Worm (Caenorhabditis elegans): ENCODE data around the gene srab-25.

srab-25 gene

DNA sequence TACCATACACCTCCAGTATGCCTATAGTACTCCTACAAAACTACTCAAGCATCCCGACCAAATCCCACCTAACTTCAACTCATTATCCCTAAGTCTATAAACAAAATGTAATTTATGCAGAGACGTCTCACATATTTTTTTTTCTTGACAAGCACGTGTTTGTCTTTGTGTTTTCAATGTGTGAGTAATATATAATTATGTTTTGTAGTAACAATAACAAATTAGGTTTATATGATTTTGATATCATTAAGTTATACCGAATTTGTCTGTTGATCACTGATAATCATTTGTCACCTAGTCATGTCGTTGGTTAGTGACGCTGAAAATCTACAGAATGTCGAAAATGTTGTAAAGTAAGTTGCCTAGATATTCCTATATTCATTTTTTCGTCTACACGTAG, 21.0 kb downstream of the srab-25 start, which contains the start of gene srw-102:
Gene srw-102, plus strand, starts transcription at position 301 of the 400 bp plus-strand sequence.
- TF ChIP-seq B0336.3 (GFP tag; IDR thresholded peaks at IDR 0.05), result no peak
- no peak for TF ChIP-seq madf-10 (tag; optimal IDR thresholded peaks at IDR 0.05)
- no peak for TF ChIP-seq unc-62 (GFP tag; optimal IDR thresholded peaks at IDR 0.05)
- no peak for TF ChIP-seq ceh-79 (tag; optimal IDR thresholded peaks at IDR 0.05)
- no peak for TF ChIP-seq cebp-1 (GFP tag; IDR thresholded peaks at IDR 0.05)
- no peak for TF ChIP-seq cebp-1 (tag; optimal IDR thresholded peaks at IDR 0.05)
- TF ChIP-seq pha-4 (tag; optimal IDR thresholded peaks at IDR 0.05), result no peak
- no peak for TF ChIP-seq lir-1 (GFP tag; conservative IDR thresholded peaks at IDR 0.05)
- TF ChIP-seq F23B12.7 (tag; optimal IDR thresholded peaks at IDR 0.05; ENCODE audit: insufficient read depth), result no peak
- no peak for TF ChIP-seq attf-5 (GFP tag; optimal IDR thresholded peaks at IDR 0.05)
- no peak for TF ChIP-seq ceh-100 (GFP tag; IDR thresholded peaks at IDR 0.05)
- no peak for TF ChIP-seq D2030.7 (GFP tag; IDR thresholded peaks at IDR 0.05)
- TF ChIP-seq B0019.2 (GFP tag; conservative IDR thresholded peaks at IDR 0.05), result no peak
- TF ChIP-seq sdz-38 (tag; optimal IDR thresholded peaks at IDR 0.05), result no peak

- TF ChIP-seq nfya-2 (GFP tag; IDR thresholded peaks at IDR 0.05) (no peak), nfya-1 (tag; optimal IDR thresholded peaks at IDR 0.05; ENCODE audit: borderline replicate concordance, insufficient read depth) (no peak), dpff-1 (tag; optimal IDR thresholded peaks at IDR 0.05) (no peak)
These were observed 22.7 kb downstream of the srab-25 start for ce11 chrV:1718232-1718631.

- TF ChIP-seq zim-3 (tag; optimal IDR thresholded peaks at IDR 0.05) (no peak), lin-26 (GFP tag; IDR thresholded peaks at IDR 0.05) (no peak), F10E7.11 (tag; optimal IDR thresholded peaks at IDR 0.05) (no peak), snpc-1.1 (tag; optimal IDR thresholded peaks at IDR 0.05; ENCODE audit: insufficient read depth) (no peak), mxl-1 (tag; optimal IDR thresholded peaks at IDR 0.05) (no peak), sptf-2 (GFP tag; optimal IDR thresholded peaks at IDR 0.05) (no peak), lin-40 (tag; optimal IDR thresholded peaks at IDR 0.05) (no peak), ztf-6 (GFP tag; IDR thresholded peaks at IDR 0.05) (no peak), cebp-1 (GFP tag; IDR thresholded peaks at IDR 0.05) (no peak), cebp-1 (tag; optimal IDR thresholded peaks at IDR 0.05) (no peak), ztf-22 (GFP tag; optimal IDR thresholded peaks at IDR 0.05) (no peak)
These were observed 24.1 kb downstream of the srab-25 start, which contains the start of gene srw-103 for ce11 chrV:1716892-1717291. Gene srw-103, plus strand, starts transcription at chrV:1717192.

ce11 chrV:1713761-1714160, 27.2 kb downstream of the srab-25 start:
- TF ChIP-seq Y95B8A.8 (GFP tag; IDR thresholded peaks at IDR 0.05) (peak; percentile 75), K11D2.4 (GFP tag; IDR thresholded peaks at IDR 0.05) (peak; percentile 64), bed-1 (GFP tag; IDR thresholded peaks at IDR 0.05) (0 out of 2 replicates have a peak, but pooled peaks have one; percentile 73), ztf-6 (GFP tag; IDR thresholded peaks at IDR 0.05) (peak; percentile 8; the same call in 1 of the 2 replicates), sea-2 (GFP tag; IDR thresholded peaks at IDR 0.05) (peak; percentile 77; the same call in 1 of the 2 replicates), aptf-3 (GFP tag; IDR thresholded peaks at IDR 0.05) (0 out of 2 replicates have a peak, but pooled peaks have one; percentile 21), nfya-2 (GFP tag; IDR thresholded peaks at IDR 0.05) (0 out of 2 replicates have a peak, but pooled peaks have one; percentile 72), cebp-2 (GFP tag; IDR thresholded peaks at IDR 0.05) (peak; percentile 37; the same call in 1 of the 2 replicates), ceh-91 (GFP tag; IDR thresholded peaks at IDR 0.05) (peak; percentile 28; the same call in 1 of the 2 replicates), F37B4.10 (GFP tag; IDR thresholded peaks at IDR 0.05) (0 out of 2 replicates have a peak, but pooled peaks have one; percentile 92), lag-1 (GFP tag; IDR thresholded peaks at IDR 0.05) (peak; percentile 63; the same call in 1 of the 2 replicates), ceh-58 (GFP tag; IDR thresholded peaks at IDR 0.05) (peak; percentile 77; the same call in 1 of the 2 replicates), ztf-25 (GFP tag; IDR thresholded peaks at IDR 0.05) (0 out of 2 replicates have a peak, but pooled peaks have one; percentile 31)
